Worm (Caenorhabditis elegans) whole organism, L1 larva: ENCODE results near the gene C50C3.5.

ENCODE experiments used
- blmp-1 ChIP-seq: fragments of 150-350 bp; optimal IDR thresholded peaks from 2 replicates; lab custom pipeline; 2014; ENCODE audit warnings: missing biosample characterization, missing genetic modification characterization
- efl-3 ChIP-seq: fragments of 200-800 bp; sonication (Bioruptor generic); optimal IDR thresholded peaks from 2 replicates; lab custom pipeline; 2018; ENCODE audit warnings: mild to moderate bottlenecking, missing genetic modification characterization, missing compliant biosample characterization
- elt-2 ChIP-seq: sonication (generic microtip); optimal IDR thresholded peaks from 2 replicates; lab custom pipeline; 2016; ENCODE audit warnings: missing genetic modification characterization, mild to moderate bottlenecking, inconsistent platforms, missing compliant biosample characterization, missing genetic modification reagents
- hlh-17 ChIP-seq: fragments of 200-800 bp; sonication (Bioruptor generic); optimal IDR thresholded peaks from 2 replicates; lab custom pipeline; 2018; ENCODE audit warnings: missing genetic modification characterization, mild to moderate bottlenecking, missing compliant biosample characterization, moderate library complexity, borderline replicate concordance
- lsy-2 ChIP-seq, 2 experiments: fragments of 150-350 bp; optimal IDR thresholded peaks; 2 replicates each; lab custom pipeline; 2014; ENCODE audit warnings: missing biosample characterization in 2 of 2, missing genetic modification characterization in 2 of 2
- nhr-12 ChIP-seq: sonication (generic microtip); optimal IDR thresholded peaks from 2 replicates; lab custom pipeline; 2017; ENCODE audit warnings: missing biosample characterization, missing genetic modification characterization
- pqm-1 ChIP-seq: sonication (generic microtip); optimal IDR thresholded peaks from 3 replicates; lab custom pipeline; 2017; ENCODE audit warnings: missing biosample characterization, missing genetic modification characterization
- sox-4 ChIP-seq: sonication (generic microtip); optimal IDR thresholded peaks from 2 replicates; lab custom pipeline; 2016; ENCODE audit warnings: missing genetic modification characterization, missing compliant biosample characterization

DNA sequence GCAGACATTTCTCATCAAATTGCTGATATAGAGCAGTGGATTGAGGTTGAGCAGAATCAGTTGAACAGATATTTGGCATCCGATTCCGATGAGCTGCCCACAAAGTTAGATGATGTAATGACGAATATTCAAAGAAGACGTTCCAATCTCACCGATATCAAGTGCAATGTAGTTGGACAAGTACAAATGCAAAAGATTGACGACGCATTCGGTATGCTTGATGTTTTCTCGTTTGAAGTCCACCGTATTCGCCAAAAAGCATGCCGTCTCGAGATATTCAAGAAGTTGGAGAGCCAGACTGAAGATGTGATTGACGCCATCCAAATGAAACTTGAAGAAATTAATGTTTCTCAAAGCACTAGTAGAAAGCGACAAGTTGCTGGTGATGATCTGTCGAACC is 6.1 kb downstream of the C50C3.5 start:
- no peak for TF ChIP-seq lsy-2 (tag; optimal IDR thresholded peaks at IDR 0.05; lab: Kevin White, UChicago)
- no peak for TF ChIP-seq nhr-12
- TF ChIP-seq hlh-17 (GFP tag; lab: Kevin White, UChicago): no peak
- no peak for TF ChIP-seq efl-3 (GFP tag; lab: Kevin White, UChicago)
- TF ChIP-seq pqm-1: no peak
- no peak for TF ChIP-seq blmp-1 (tag; lab: Kevin White, UChicago)
- no peak for TF ChIP-seq elt-2 (tag; lab: Kevin White, UChicago)
- no peak for TF ChIP-seq sox-4 (tag; lab: Kevin White, UChicago)
